Worm (Caenorhabditis elegans): Measurements from ENCODE around the gene K07B1.4.

The K07B1.4 gene

DNA sequence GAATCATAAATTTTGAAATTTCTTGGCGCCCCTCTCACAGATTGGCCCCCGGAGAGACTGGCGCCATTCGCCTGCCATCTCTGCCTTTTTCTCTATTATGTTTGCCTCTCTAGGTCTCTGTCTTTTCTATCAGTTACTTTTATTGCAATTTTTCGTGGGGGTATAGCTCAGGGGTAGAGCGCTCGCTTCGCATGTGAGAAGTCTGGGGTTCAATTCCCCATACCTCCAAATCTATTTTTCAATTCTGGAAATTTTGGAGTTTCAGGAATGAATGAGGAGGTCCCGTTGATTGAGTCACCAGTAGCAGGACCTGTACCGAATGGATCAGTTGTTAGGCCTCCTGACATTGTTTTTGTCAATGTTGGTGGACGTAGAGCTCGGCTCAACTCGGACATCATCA lies 10.7 kb upstream of the K07B1.4 start, which contains the start of gene kvs-3:
Gene kvs-3 (plus strand): TSS at position 266 of the 400 bp plus-strand sequence.
- peak; percentile 99 for TF ChIP-seq dmd-8 (GFP tag; IDR thresholded peaks at IDR 0.05)
- peak; percentile 39 for TF ChIP-seq nhr-28 (tag; optimal IDR thresholded peaks at IDR 0.05)
- peak; percentile 74 for TF ChIP-seq spr-1 (tag; optimal IDR thresholded peaks at IDR 0.05)
- TF ChIP-seq dve-1 (tag; optimal IDR thresholded peaks at IDR 0.05; ENCODE audit: insufficient read depth) = no peak
- peak; percentile 4 for TF ChIP-seq dpl-1 (GFP tag; optimal IDR thresholded peaks at IDR 0.05)
- no peak for TF ChIP-seq ceh-32 (tag; optimal IDR thresholded peaks at IDR 0.05; ENCODE audit: poor library complexity)
- TF ChIP-seq zfp-2 (tag; optimal IDR thresholded peaks at IDR 0.05) = peak; percentile 30
- TF ChIP-seq arid-1 (GFP tag; conservative IDR thresholded peaks at IDR 0.05) = peak; percentile 93; the same call in 1 of the 2 replicates
- TF ChIP-seq mep-1 (tag; optimal IDR thresholded peaks at IDR 0.05) = no peak
- TF ChIP-seq F37D6.2 (tag; optimal IDR thresholded peaks at IDR 0.05) = peak; percentile 43
- no peak for TF ChIP-seq ztf-11 (tag; optimal IDR thresholded peaks at IDR 0.05)
- no peak for TF ChIP-seq mes-2 (tag; optimal IDR thresholded peaks at IDR 0.05; ENCODE audit: poor library complexity, severe bottlenecking)
- TF ChIP-seq nhr-76 (tag; optimal IDR thresholded peaks at IDR 0.05) = no peak
- TF ChIP-seq F26F4.8 (GFP tag; conservative IDR thresholded peaks at IDR 0.05) = peak; percentile 98
- peak in 1 of 2 experiments; percentile 62 for TF ChIP-seq hif-1 (tag; optimal IDR thresholded peaks at IDR 0.05)
- no peak for TF ChIP-seq ces-1 (GFP tag; optimal IDR thresholded peaks at IDR 0.05)
- TF ChIP-seq lir-3 (tag; optimal IDR thresholded peaks at IDR 0.05) = peak; percentile 69
- TF ChIP-seq sdz-12 (GFP tag; optimal IDR thresholded peaks at IDR 0.05) = peak; percentile 44
- TF ChIP-seq nhr-11 (tag; optimal IDR thresholded peaks at IDR 0.05) = no peak
- peak; percentile 55 for TF ChIP-seq nhr-48 (tag; optimal IDR thresholded peaks at IDR 0.05)
- no peak; the same call in 1 of the 2 replicates for TF ChIP-seq mdt-29 (GFP tag; IDR thresholded peaks at IDR 0.05)
- TF ChIP-seq zip-2 (tag; optimal IDR thresholded peaks at IDR 0.05) = peak; percentile 37
- TF ChIP-seq php-3 (GFP tag; IDR thresholded peaks at IDR 0.05) = peak; percentile 92
- peak; percentile 69 for TF ChIP-seq T20F7.1 (GFP tag; optimal IDR thresholded peaks at IDR 0.05)
- TF ChIP-seq lsy-2 (tag; optimal IDR thresholded peaks at IDR 0.05) = peak in 1 of 2 experiments; percentile 48
- TF ChIP-seq hlh-11 (tag; optimal IDR thresholded peaks at IDR 0.05) = no peak
- TF ChIP-seq ceh-28 (tag; optimal IDR thresholded peaks at IDR 0.05) = no peak
- peak; percentile 96 for TF ChIP-seq F44E2.7 (GFP tag; IDR thresholded peaks at IDR 0.05)
- no peak for TF ChIP-seq ceh-82 (tag; optimal IDR thresholded peaks at IDR 0.05)
- TF ChIP-seq saeg-2 (GFP tag; IDR thresholded peaks at IDR 0.05) = peak; percentile 82; the same call in 1 of the 2 replicates
- TF ChIP-seq lin-38 (GFP tag; IDR thresholded peaks at IDR 0.05) = no peak; the same call in none of the 2 replicates
- peak; percentile 86 for TF ChIP-seq Y48G9A.11 (GFP tag; IDR thresholded peaks at IDR 0.05)
- peak; percentile 74; the same call in 1 of the 2 replicates for TF ChIP-seq Y75B8A.6 (GFP tag; IDR thresholded peaks at IDR 0.05)
- TF ChIP-seq madf-5 (GFP tag; IDR thresholded peaks at IDR 0.05) = peak in 1 of 2 experiments; percentile 94; a peak in 2 of 4 replicates
- TF ChIP-seq mxl-2 (GFP tag; conservative IDR thresholded peaks at IDR 0.05) = peak; percentile 87
- no peak for TF ChIP-seq R02D3.7 (tag; optimal IDR thresholded peaks at IDR 0.05)
- TF ChIP-seq ceh-44 (GFP tag; IDR thresholded peaks at IDR 0.05) = peak; percentile 90
- TF ChIP-seq unc-62 (GFP tag; optimal IDR thresholded peaks at IDR 0.05 in 1 of 2) = peak in 1 of 2 experiments; percentile 84
- TF ChIP-seq unc-62 (tag; optimal IDR thresholded peaks at IDR 0.05) = no peak
- TF ChIP-seq Y5F2A.4 (GFP tag; optimal IDR thresholded peaks at IDR 0.05) = peak; percentile 87
- TF ChIP-seq lin-39 (tag; optimal IDR thresholded peaks at IDR 0.05) = no peak
- TF ChIP-seq ZK546.5 (tag; optimal IDR thresholded peaks at IDR 0.05) = no peak
- TF ChIP-seq madf-9 (GFP tag; conservative IDR thresholded peaks at IDR 0.05) = peak; percentile 80
- TF ChIP-seq mdl-1 (tag; optimal IDR thresholded peaks at IDR 0.05) = no peak
- no peak for TF ChIP-seq unc-39 (tag; optimal IDR thresholded peaks at IDR 0.05)
- TF ChIP-seq ceh-20 (GFP tag; IDR thresholded peaks at IDR 0.05) = peak; percentile 80
- TF ChIP-seq nhr-102 (tag; optimal IDR thresholded peaks at IDR 0.05) = no peak
- no peak for TF ChIP-seq nhr-25 (tag; optimal IDR thresholded peaks at IDR 0.05; ENCODE audit: borderline replicate concordance, insufficient read depth)
- TF ChIP-seq daf-16 (GFP tag; optimal IDR thresholded peaks at IDR 0.05) = peak; percentile 48 to 85
- TF ChIP-seq daf-16 (tag; optimal IDR thresholded peaks at IDR 0.05) = no peak
- no peak for TF ChIP-seq nhr-6 (tag; optimal IDR thresholded peaks at IDR 0.05)
